Fruit fly (Drosophila melanogaster): Measurements from ENCODE around the gene CG43131.

The CG43131 gene

DNA sequence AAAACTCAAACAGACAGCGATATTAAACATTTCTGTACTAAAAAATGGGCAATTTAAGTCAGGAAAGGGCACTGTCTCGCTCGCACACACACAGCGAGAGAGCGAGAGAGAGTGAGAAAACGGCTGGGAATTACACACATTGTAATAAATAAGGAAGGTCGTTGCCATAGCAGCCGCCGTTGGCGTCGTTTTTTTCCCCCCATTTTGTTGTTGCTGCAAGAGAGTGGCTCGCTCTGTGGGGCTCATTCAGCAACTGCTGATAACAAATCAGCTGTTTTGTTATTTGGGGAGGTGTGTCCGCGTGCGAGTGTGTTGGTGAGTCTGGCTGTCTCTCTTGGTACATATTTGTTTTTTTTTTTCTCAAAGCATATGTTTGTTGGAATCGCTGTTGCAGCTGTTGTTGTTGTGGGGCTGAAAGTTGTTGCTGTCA lies 21.1 kb downstream of the CG43131 start:
- TF ChIP-seq Rel (GFP tag; optimal IDR thresholded peaks at IDR 0.05): peak; percentile 78
- peak; percentile 93 for TF ChIP-seq Rel (tag; optimal IDR thresholded peaks at IDR 0.05)
- TF ChIP-seq sage (GFP tag; optimal IDR thresholded peaks at IDR 0.05): peak; percentile 60
- TF ChIP-seq dsf (GFP tag; optimal IDR thresholded peaks at IDR 0.05; ENCODE audit: borderline replicate concordance): no peak
- TF ChIP-seq sv (GFP tag; optimal IDR thresholded peaks at IDR 0.05): no peak
- no peak for TF ChIP-seq dmrt93B (GFP tag; optimal IDR thresholded peaks at IDR 0.05)
- TF ChIP-seq N (GFP tag; optimal IDR thresholded peaks at IDR 0.05): no peak
- TF ChIP-seq GATAd (GFP tag; optimal IDR thresholded peaks at IDR 0.05): no peak
- peak; percentile 40 for TF ChIP-seq OdsH (GFP tag; optimal IDR thresholded peaks at IDR 0.05)
- TF ChIP-seq br (GFP tag; optimal IDR thresholded peaks at IDR 0.05): peak; percentile 73
- TF ChIP-seq usp (GFP tag; optimal IDR thresholded peaks at IDR 0.05): no peak
- peak; percentile 12 for TF ChIP-seq Mio (GFP tag; optimal IDR thresholded peaks at IDR 0.05)
- peak in 1 of 2 experiments; percentile 6 for TF ChIP-seq foxo (GFP tag; optimal IDR thresholded peaks at IDR 0.05)
- TF ChIP-seq HLH106 (tag; optimal IDR thresholded peaks at IDR 0.05): no peak
- peak; percentile 8 for TF ChIP-seq Sp1 (GFP tag; optimal IDR thresholded peaks at IDR 0.05)
- peak; percentile 35 for TF ChIP-seq rgr (GFP tag; optimal IDR thresholded peaks at IDR 0.05)
- peak in 1 of 2 experiments; percentile 61 for TF ChIP-seq dl (GFP tag; optimal IDR thresholded peaks at IDR 0.05; ENCODE audit: insufficient read depth in 1 of 2, partially characterized antibody in 2 of 2)
- TF ChIP-seq woc (GFP tag; optimal IDR thresholded peaks at IDR 0.05): no peak
- TF ChIP-seq ey (GFP tag; optimal IDR thresholded peaks at IDR 0.05): no peak
- peak; percentile 8 for TF ChIP-seq psq (GFP tag; optimal IDR thresholded peaks at IDR 0.05)
- TF ChIP-seq CrebA (GFP tag; optimal IDR thresholded peaks at IDR 0.05; ENCODE audit: borderline replicate concordance): peak; percentile 80
- peak; percentile 48 for TF ChIP-seq fru (GFP tag; optimal IDR thresholded peaks at IDR 0.05)
- TF ChIP-seq brk (GFP tag; optimal IDR thresholded peaks at IDR 0.05): peak; percentile 77
- TF ChIP-seq CG32264 (GFP tag; optimal IDR thresholded peaks at IDR 0.05): peak; percentile 14
- TF ChIP-seq CG9705 (GFP tag; optimal IDR thresholded peaks at IDR 0.05): no peak
- TF ChIP-seq Jra (GFP tag; optimal IDR thresholded peaks at IDR 0.05): no peak
- TF ChIP-seq lola (GFP tag; optimal IDR thresholded peaks at IDR 0.05): no peak
- no peak for TF ChIP-seq pan (optimal IDR thresholded peaks at IDR 0.05)
- TF ChIP-seq Hnf4 (GFP tag; optimal IDR thresholded peaks at IDR 0.05): peak; percentile 37
- TF ChIP-seq h (GFP tag; optimal IDR thresholded peaks at IDR 0.05): peak; percentile 48
- no peak for TF ChIP-seq Hr78 (GFP tag; optimal IDR thresholded peaks at IDR 0.05)
- TF ChIP-seq Vsx2 (GFP tag; optimal IDR thresholded peaks at IDR 0.05; ENCODE audit: partially characterized antibody): no peak
- TF ChIP-seq Dfd (GFP tag; optimal IDR thresholded peaks at IDR 0.05): no peak
- TF ChIP-seq Dif (GFP tag; optimal IDR thresholded peaks at IDR 0.05; ENCODE audit: partially characterized antibody): peak; percentile 74
- TF ChIP-seq Myc (optimal IDR thresholded peaks at IDR 0.05): no peak
- TF ChIP-seq Hr83 (GFP tag; optimal IDR thresholded peaks at IDR 0.05; ENCODE audit: poor library complexity, severe bottlenecking): peak; percentile 73
- TF ChIP-seq jim (GFP tag; optimal IDR thresholded peaks at IDR 0.05): peak; percentile 73

DNA sequence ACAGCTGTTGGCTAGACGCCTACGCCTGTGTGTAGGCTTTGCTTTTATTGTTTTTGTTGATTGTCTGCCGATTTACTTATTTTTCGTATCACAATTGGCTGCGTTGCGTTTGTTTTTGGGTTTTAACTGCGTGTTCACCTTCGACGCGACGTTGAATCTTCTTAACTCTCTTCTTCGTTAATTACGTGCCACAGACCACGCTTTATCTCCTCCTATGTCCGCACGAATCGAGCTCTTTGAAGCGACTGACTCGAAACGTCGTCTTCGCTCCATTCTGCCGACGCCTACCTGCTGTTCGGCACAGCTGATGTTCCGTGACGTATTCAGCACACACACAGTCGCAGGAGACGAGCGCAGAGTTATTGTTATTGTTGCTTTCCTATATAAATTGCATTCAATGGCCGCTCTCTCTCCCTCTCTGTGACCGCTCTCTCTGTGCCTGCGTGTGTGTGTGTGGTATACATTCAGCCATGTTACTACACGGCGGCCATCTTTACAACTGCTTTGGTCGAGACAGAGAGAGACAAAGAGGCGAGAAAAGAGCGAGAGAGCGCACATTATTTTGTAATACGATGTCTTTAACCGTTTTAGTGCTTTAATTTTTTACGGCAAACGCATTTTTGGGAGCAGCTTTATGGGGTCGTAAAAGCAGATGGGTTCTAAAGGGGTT lies 22.0 kb downstream of the CG43131 start, which contains the start of gene corto:
TSS of gene corto (minus strand) at position 251 of the 670 bp plus-strand sequence.
- peak; percentile 48 for TF ChIP-seq Sp1 (GFP tag; optimal IDR thresholded peaks at IDR 0.05)
- TF ChIP-seq dl (GFP tag; optimal IDR thresholded peaks at IDR 0.05; ENCODE audit: insufficient read depth in 1 of 2, partially characterized antibody in 2 of 2): peak; percentile 93 to 97
- TF ChIP-seq CrebA (GFP tag; optimal IDR thresholded peaks at IDR 0.05; ENCODE audit: borderline replicate concordance): peak; percentile 21
- TF ChIP-seq Abd-B (GFP tag; optimal IDR thresholded peaks at IDR 0.05): no peak
- peak; percentile 48 for TF ChIP-seq OdsH (GFP tag; optimal IDR thresholded peaks at IDR 0.05)
- peak; percentile 68 for TF ChIP-seq Hr83 (GFP tag; optimal IDR thresholded peaks at IDR 0.05; ENCODE audit: poor library complexity, severe bottlenecking)
- TF ChIP-seq brk (GFP tag; optimal IDR thresholded peaks at IDR 0.05): peak; percentile 62
- TF ChIP-seq woc (GFP tag; optimal IDR thresholded peaks at IDR 0.05): no peak
- peak; percentile 47 for TF ChIP-seq h (GFP tag; optimal IDR thresholded peaks at IDR 0.05)
- peak; percentile 41 for TF ChIP-seq br (GFP tag; optimal IDR thresholded peaks at IDR 0.05)
- peak; percentile 91 for TF ChIP-seq Vsx2 (GFP tag; optimal IDR thresholded peaks at IDR 0.05; ENCODE audit: partially characterized antibody)
- TF ChIP-seq dsf (GFP tag; optimal IDR thresholded peaks at IDR 0.05; ENCODE audit: borderline replicate concordance): no peak
- peak; percentile 59 for TF ChIP-seq Jra (GFP tag; optimal IDR thresholded peaks at IDR 0.05)
- peak; percentile 97 for TF ChIP-seq Dif (GFP tag; optimal IDR thresholded peaks at IDR 0.05; ENCODE audit: partially characterized antibody)
- peak; percentile 47 for TF ChIP-seq jim (GFP tag; optimal IDR thresholded peaks at IDR 0.05)
- peak; percentile 47 for TF ChIP-seq fru (GFP tag; optimal IDR thresholded peaks at IDR 0.05)
- no peak for TF ChIP-seq CG9705 (GFP tag; optimal IDR thresholded peaks at IDR 0.05)
- TF ChIP-seq sage (GFP tag; optimal IDR thresholded peaks at IDR 0.05): peak; percentile 13
- peak in 1 of 2 experiments; percentile 40 for TF ChIP-seq foxo (GFP tag; optimal IDR thresholded peaks at IDR 0.05)
- TF ChIP-seq GATAd (GFP tag; optimal IDR thresholded peaks at IDR 0.05): no peak
- TF ChIP-seq Rel (GFP tag; optimal IDR thresholded peaks at IDR 0.05): peak; percentile 28
- TF ChIP-seq Rel (tag; optimal IDR thresholded peaks at IDR 0.05): peak; percentile 70
- peak; percentile 57 for TF ChIP-seq rgr (GFP tag; optimal IDR thresholded peaks at IDR 0.05)
- no peak for TF ChIP-seq Dfd (GFP tag; optimal IDR thresholded peaks at IDR 0.05)
- peak; percentile 20 for TF ChIP-seq N (GFP tag; optimal IDR thresholded peaks at IDR 0.05)
- no peak for TF ChIP-seq lola (GFP tag; optimal IDR thresholded peaks at IDR 0.05)
- TF ChIP-seq usp (GFP tag; optimal IDR thresholded peaks at IDR 0.05): no peak

Data from whole organism, wandering third instar larva.